Fruit fly (Drosophila melanogaster) whole organism, adult: ENCODE data around the gene Pits.

Source experiments
- CG11617 ChIP-seq: fragments of 200-800 bp; sonication (Bioruptor generic); optimal IDR thresholded peaks from 2 replicates; lab custom pipeline; 2017; ENCODE audit warnings: mild to moderate bottlenecking, missing biosample characterization, missing genetic modification reagents, missing genetic modification characterization
- CG14711 ChIP-seq: fragments of 200-800 bp; sonication (Bioruptor generic); optimal IDR thresholded peaks from 2 replicates; lab custom pipeline; 2018; ENCODE audit warnings: missing biosample characterization, mild to moderate bottlenecking, missing genetic modification characterization, moderate library complexity
- CG1620 ChIP-seq: fragments of 200-800 bp; sonication (Bioruptor generic); optimal IDR thresholded peaks from 2 replicates; lab custom pipeline; 2016; ENCODE audit warnings: missing biosample characterization, missing genetic modification characterization
- CG7045 ChIP-seq: fragments of 200-800 bp; sonication (Bioruptor generic); optimal IDR thresholded peaks from 2 replicates; lab custom pipeline; 2017; ENCODE audit warnings: missing biosample characterization, mild to moderate bottlenecking, missing genetic modification characterization
- Hr96 ChIP-seq: fragments of 200-800 bp; sonication (Bioruptor generic); optimal IDR thresholded peaks from 2 replicates; lab custom pipeline; 2016; ENCODE audit warnings: missing biosample characterization, missing genetic modification characterization
- Mnt ChIP-seq: fragments of 200-800 bp; sonication (Bioruptor generic); optimal IDR thresholded peaks from 2 replicates; lab custom pipeline; 2016; ENCODE audit warnings: missing biosample characterization, mild to moderate bottlenecking, missing genetic modification characterization
- cnc ChIP-seq, 2 experiments: fragments of >200 bp; optimal IDR thresholded peaks; 2 replicates each; lab custom pipeline; 2017
- kay ChIP-seq: fragments of 200-800 bp; sonication (Bioruptor generic); peaks from one replicate; lab custom pipeline; 2016; ENCODE audit warnings: missing biosample characterization, missing genetic modification characterization, borderline replicate concordance
- pad ChIP-seq: fragments of 200-800 bp; sonication (Bioruptor generic); optimal IDR thresholded peaks from 3 replicates; lab custom pipeline; 2017; ENCODE audit warnings: missing biosample characterization, missing genetic modification characterization, mild to moderate bottlenecking, moderate library complexity, missing genetic modification reagents

- TF ChIP-seq CG7045 (GFP tag; lab: Kevin White, UChicago): no peak
- no peak for TF ChIP-seq CG1620 (GFP tag; lab: Kevin White, UChicago)
- TF ChIP-seq pad: no peak
- no peak for TF ChIP-seq kay (GFP tag; lab: Kevin White, UChicago)
- no peak for TF ChIP-seq Hr96
- no peak for TF ChIP-seq Mnt (GFP tag; lab: Kevin White, UChicago)
- peak; percentile 54 for TF ChIP-seq CG14711 (tag; lab: Kevin White, UChicago)
- no peak for TF ChIP-seq cnc (optimal IDR thresholded peaks at IDR 0.05; lab: Kevin White, UChicago)
- TF ChIP-seq CG11617 (GFP tag; lab: Kevin White, UChicago): no peak
These were observed 9.1 kb upstream of the Pits start, which contains the start of gene LIMK1 for dm6 chrX:12592121-12592466.
